Fruit fly (Drosophila melanogaster) whole organism, embryonic: ENCODE measurements around the gene CG10445.
A peak's percentile ranks its signal among the peaks of the same experiment; 100 is the strongest.

Experiments
- C15 ChIP-seq: fragments of 200-800 bp; sonication (Bioruptor generic); IDR thresholded peaks from 3 replicates; pipeline ENCODE4 v1.3.6; 2022; ENCODE audit warnings: missing biosample characterization, missing genetic modification characterization
- CG10431 ChIP-seq: fragments of 200-800 bp; sonication (Bioruptor generic); optimal IDR thresholded peaks from 3 replicates; lab custom pipeline; 2018; ENCODE audit warnings: missing biosample characterization, mild to moderate bottlenecking, missing genetic modification characterization
- CG11695 ChIP-seq: fragments of 200-800 bp; sonication (Bioruptor generic); IDR thresholded peaks from 3 replicates; pipeline ENCODE4 v1.3.6; 2022; ENCODE audit warnings: missing biosample characterization, missing genetic modification characterization
- CG12219 ChIP-seq: fragments of 200-800 bp; sonication (Bioruptor generic); optimal IDR thresholded peaks from 3 replicates; lab custom pipeline; 2018; ENCODE audit warnings: missing biosample characterization, mild to moderate bottlenecking, missing genetic modification characterization
- CG15479 ChIP-seq: fragments of 200-800 bp; sonication (Bioruptor generic); optimal IDR thresholded peaks from 3 replicates; lab custom pipeline; 2019; ENCODE audit warnings: missing biosample characterization, mild to moderate bottlenecking, missing genetic modification characterization, moderate library complexity
- CG16813 ChIP-seq: fragments of 200-800 bp; sonication (Bioruptor generic); IDR thresholded peaks from 3 replicates; pipeline ENCODE4 v1.3.6; 2022; ENCODE audit warnings: missing biosample characterization, missing genetic modification characterization; ENCODE audit not compliant: partially characterized antibody
- CG17186 ChIP-seq: fragments of 200-800 bp; sonication (Bioruptor generic); optimal IDR thresholded peaks from 3 replicates; lab custom pipeline; 2017; ENCODE audit warnings: missing biosample characterization, missing genetic modification reagents, missing genetic modification characterization
- CG17568 ChIP-seq: fragments of 200-800 bp; sonication (Bioruptor generic); optimal IDR thresholded peaks from 2 replicates; lab custom pipeline; 2018; ENCODE audit warnings: missing biosample characterization, mild to moderate bottlenecking, missing genetic modification characterization, moderate library complexity
- CG18011 ChIP-seq: fragments of 200-800 bp; sonication (Bioruptor generic); optimal IDR thresholded peaks from 2 replicates; lab custom pipeline; 2017; ENCODE audit warnings: missing biosample characterization, missing genetic modification characterization, mild to moderate bottlenecking, moderate library complexity, missing genotype
- CG2199 ChIP-seq: fragments of 200-800 bp; sonication (Bioruptor generic); IDR thresholded peaks from 3 replicates; pipeline ENCODE4 v1.3.6; 2022; ENCODE audit warnings: missing biosample characterization, missing genetic modification characterization
- CG2678 ChIP-seq: fragments of 200-800 bp; sonication (Bioruptor generic); optimal IDR thresholded peaks from 3 replicates; lab custom pipeline; 2019; ENCODE audit warnings: missing biosample characterization, mild to moderate bottlenecking, missing genetic modification characterization, moderate library complexity
- CG2712 ChIP-seq: fragments of 200-800 bp; optimal IDR thresholded peaks from 3 replicates; lab custom pipeline; 2019; ENCODE audit warnings: missing biosample characterization, mild to moderate bottlenecking, missing genetic modification characterization, moderate library complexity
- CG4854 ChIP-seq: fragments of 200-800 bp; sonication (Bioruptor generic); optimal IDR thresholded peaks from 2 replicates; lab custom pipeline; 2016; ENCODE audit warnings: missing biosample characterization, missing genetic modification characterization, inconsistent platforms
- CG6175 ChIP-seq: fragments of 200-800 bp; sonication (Bioruptor generic); IDR thresholded peaks from 3 replicates; pipeline ENCODE4 v1.3.6; 2022; ENCODE audit warnings: missing biosample characterization, missing genetic modification characterization
- CG6683 ChIP-seq: fragments of 200-800 bp; sonication (Bioruptor generic); optimal IDR thresholded peaks from 2 replicates; lab custom pipeline; 2017; ENCODE audit warnings: missing biosample characterization, mild to moderate bottlenecking, missing genetic modification characterization, missing genetic modification reagents
- CG7556 ChIP-seq: fragments of 200-800 bp; sonication (Bioruptor generic); optimal IDR thresholded peaks from 2 replicates; lab custom pipeline; 2017; ENCODE audit warnings: missing biosample characterization, mild to moderate bottlenecking, missing genetic modification characterization
- CG7745 ChIP-seq: fragments of 200-800 bp; sonication (Bioruptor generic); optimal IDR thresholded peaks from 2 replicates; lab custom pipeline; 2018; ENCODE audit warnings: missing biosample characterization, mild to moderate bottlenecking, missing genetic modification characterization, moderate library complexity
- CG7786 ChIP-seq: fragments of 200-800 bp; sonication (Bioruptor generic); optimal IDR thresholded peaks from 2 replicates; lab custom pipeline; 2016; ENCODE audit warnings: missing biosample characterization, missing genetic modification characterization
- CG9797 ChIP-seq: fragments of 200-800 bp; sonication (Bioruptor generic); optimal IDR thresholded peaks from 3 replicates; lab custom pipeline; 2018; ENCODE audit warnings: missing biosample characterization, mild to moderate bottlenecking, missing genetic modification characterization
- CG9932 ChIP-seq: fragments of 200-800 bp; sonication (Bioruptor generic); IDR thresholded peaks from 2 replicates; pipeline ENCODE4 v1.3.6; 2022; ENCODE audit warnings: missing biosample characterization, missing genetic modification characterization
- Dref ChIP-seq: fragments of 200-800 bp; sonication (Bioruptor generic); IDR thresholded peaks from 2 replicates; pipeline ENCODE4 v1.3.6; 2022; ENCODE audit warnings: missing biosample characterization, missing genetic modification characterization
- Eip74EF ChIP-seq, 2 experiments: fragments of 200-800 bp in 1 of 2; fragments of >200 bp in 1 of 2; sonication (Bioruptor generic) in 1 of 2; optimal IDR thresholded peaks; 2 replicates each; lab custom pipeline; 2017 to 2019; ENCODE audit warnings: missing biosample characterization in 2 of 2, missing genetic modification characterization in 2 of 2, mild to moderate bottlenecking in 1 of 2, moderate library complexity in 1 of 2
- Fer1 ChIP-seq: fragments of 200-800 bp; sonication (Bioruptor generic); optimal IDR thresholded peaks from 2 replicates; lab custom pipeline; 2017; ENCODE audit warnings: missing biosample characterization, mild to moderate bottlenecking, missing genetic modification characterization
- Gug ChIP-seq: fragments of 200-800 bp; sonication (Bioruptor generic); IDR thresholded peaks from 4 replicates; pipeline ENCODE4 v1.3.6; 2022; ENCODE audit warnings: missing biosample characterization, missing genetic modification characterization
- Hmx ChIP-seq: fragments of 200-800 bp; sonication (Bioruptor generic); optimal IDR thresholded peaks from 2 replicates; lab custom pipeline; 2016; ENCODE audit warnings: missing biosample characterization, missing genetic modification characterization
- Hr3 ChIP-seq: fragments of 200-800 bp; sonication (Bioruptor generic); optimal IDR thresholded peaks from 3 replicates; lab custom pipeline; 2016; ENCODE audit warnings: missing biosample characterization, missing genetic modification characterization
- Hsf ChIP-seq: fragments of 200-800 bp; sonication (Bioruptor generic); optimal IDR thresholded peaks from 3 replicates; lab custom pipeline; 2016; ENCODE audit warnings: missing biosample characterization, missing genetic modification characterization
- Mad ChIP-seq: fragments of 200-800 bp; sonication (Bioruptor generic); optimal IDR thresholded peaks from 2 replicates; lab custom pipeline; 2016; ENCODE audit warnings: missing biosample characterization, missing genetic modification characterization
- NC2β ChIP-seq: fragments of 200-800 bp; sonication (Bioruptor generic); optimal IDR thresholded peaks from 2 replicates; lab custom pipeline; 2016; ENCODE audit warnings: missing biosample characterization, missing genetic modification characterization
- NK7.1 ChIP-seq: fragments of 200-800 bp; sonication (Bioruptor generic); optimal IDR thresholded peaks from 3 replicates; lab custom pipeline; 2016; ENCODE audit warnings: missing biosample characterization, missing genetic modification characterization
- Nf-YB ChIP-seq: fragments of 200-800 bp; sonication (Bioruptor generic); optimal IDR thresholded peaks from 3 replicates; lab custom pipeline; 2019; ENCODE audit warnings: missing biosample characterization, mild to moderate bottlenecking, missing genetic modification characterization, moderate library complexity
- Oaz ChIP-seq: fragments of 200-800 bp; sonication (Bioruptor generic); IDR thresholded peaks from 2 replicates; pipeline ENCODE4 v1.3.6; 2022; ENCODE audit warnings: missing biosample characterization, missing genetic modification characterization
- Pdp1 ChIP-seq, 2 experiments: fragments of 200-800 bp; sonication (Bioruptor generic); optimal IDR thresholded peaks; 3 replicates each; lab custom pipeline; 2016; ENCODE audit warnings: missing biosample characterization in 2 of 2, missing genetic modification characterization in 2 of 2, mild to moderate bottlenecking in 1 of 2, moderate library complexity in 1 of 2
- Rx ChIP-seq: fragments of 200-800 bp; sonication (Bioruptor generic); IDR thresholded peaks from 2 replicates; pipeline ENCODE4 v1.3.6; 2022; ENCODE audit warnings: missing biosample characterization, missing genetic modification characterization
- br ChIP-seq: fragments of >200 bp; optimal IDR thresholded peaks from 2 replicates; lab custom pipeline; 2017
- cato ChIP-seq: fragments of 200-800 bp; sonication (Bioruptor generic); optimal IDR thresholded peaks from 2 replicates; lab custom pipeline; 2016; ENCODE audit warnings: missing biosample characterization, missing genetic modification characterization, borderline replicate concordance
- crc ChIP-seq: fragments of 200-800 bp; sonication (Bioruptor generic); optimal IDR thresholded peaks from 2 replicates; lab custom pipeline; 2016; ENCODE audit warnings: missing biosample characterization, missing genetic modification characterization
- dysf ChIP-seq: fragments of 200-800 bp; sonication (Bioruptor generic); IDR thresholded peaks from 3 replicates; pipeline ENCODE4 v1.3.6; 2022; ENCODE audit warnings: missing biosample characterization, missing genetic modification characterization
- klu ChIP-seq: fragments of 200-800 bp; sonication (Bioruptor generic); IDR thresholded peaks from 2 replicates; pipeline ENCODE4 v1.3.6; 2022; ENCODE audit warnings: missing biosample characterization, missing genetic modification characterization
- lov ChIP-seq, 2 experiments: fragments of 200-800 bp in 1 of 2; fragments of >200 bp in 1 of 2; sonication (Bioruptor generic) in 1 of 2; IDR thresholded peaks in 1 of 2; optimal IDR thresholded peaks in 1 of 2; 2 replicates in 1 of 2; 3 replicates in 1 of 2; pipeline versions ENCODE4 v1.3.6 to Lab custom; 2017 to 2022; ENCODE audit warnings: missing biosample characterization in 1 of 2, missing genetic modification characterization in 1 of 2
- maf-S ChIP-seq: fragments of 200-800 bp; sonication (Bioruptor generic); optimal IDR thresholded peaks from 2 replicates; lab custom pipeline; 2016; ENCODE audit warnings: missing biosample characterization, missing genetic modification characterization
- nom ChIP-seq: fragments of 200-800 bp; sonication (Bioruptor generic); optimal IDR thresholded peaks from 2 replicates; lab custom pipeline; 2017; ENCODE audit warnings: missing biosample characterization, missing genetic modification characterization, mild to moderate bottlenecking, moderate library complexity, missing genetic modification reagents
- onecut ChIP-seq: fragments of 200-800 bp; sonication (Bioruptor generic); IDR thresholded peaks from 2 replicates; pipeline ENCODE4 v1.3.6; 2022; ENCODE audit warnings: missing biosample characterization, missing genetic modification characterization
- pzg ChIP-seq: fragments of 200-800 bp; sonication (Bioruptor generic); optimal IDR thresholded peaks from 3 replicates; lab custom pipeline; 2018; ENCODE audit warnings: missing biosample characterization, mild to moderate bottlenecking, missing genetic modification characterization, moderate library complexity
- row ChIP-seq: fragments of 200-800 bp; sonication (Bioruptor generic); IDR thresholded peaks from 3 replicates; pipeline ENCODE4 v1.3.6; 2022; ENCODE audit warnings: missing biosample characterization, missing genetic modification characterization
- salm ChIP-seq: fragments of 200-800 bp; sonication (Bioruptor generic); optimal IDR thresholded peaks from 2 replicates; lab custom pipeline; 2018; ENCODE audit warnings: missing biosample characterization, mild to moderate bottlenecking, missing genetic modification characterization
- sc ChIP-seq, 3 experiments: fragments of >200 bp in 2 of 3; fragments of 200-800 bp in 1 of 3; sonication (Bioruptor generic) in 1 of 3; optimal IDR thresholded peaks; 2 replicates in 2 of 3; 3 replicates in 1 of 3; lab custom pipeline; 2017; ENCODE audit warnings: mild to moderate bottlenecking in 1 of 3, missing biosample characterization in 1 of 3, missing genetic modification characterization in 1 of 3, missing genetic modification reagents in 1 of 3
- scrt ChIP-seq: fragments of 200-800 bp; sonication (Bioruptor generic); optimal IDR thresholded peaks from 2 replicates; lab custom pipeline; 2018; ENCODE audit warnings: missing biosample characterization, mild to moderate bottlenecking, missing genetic modification characterization, moderate library complexity
- tio ChIP-seq: fragments of 200-800 bp; sonication (Bioruptor generic); optimal IDR thresholded peaks from 2 replicates; lab custom pipeline; 2017; ENCODE audit warnings: missing biosample characterization, missing genetic modification characterization, inconsistent platforms

The CG10445 gene

DNA sequence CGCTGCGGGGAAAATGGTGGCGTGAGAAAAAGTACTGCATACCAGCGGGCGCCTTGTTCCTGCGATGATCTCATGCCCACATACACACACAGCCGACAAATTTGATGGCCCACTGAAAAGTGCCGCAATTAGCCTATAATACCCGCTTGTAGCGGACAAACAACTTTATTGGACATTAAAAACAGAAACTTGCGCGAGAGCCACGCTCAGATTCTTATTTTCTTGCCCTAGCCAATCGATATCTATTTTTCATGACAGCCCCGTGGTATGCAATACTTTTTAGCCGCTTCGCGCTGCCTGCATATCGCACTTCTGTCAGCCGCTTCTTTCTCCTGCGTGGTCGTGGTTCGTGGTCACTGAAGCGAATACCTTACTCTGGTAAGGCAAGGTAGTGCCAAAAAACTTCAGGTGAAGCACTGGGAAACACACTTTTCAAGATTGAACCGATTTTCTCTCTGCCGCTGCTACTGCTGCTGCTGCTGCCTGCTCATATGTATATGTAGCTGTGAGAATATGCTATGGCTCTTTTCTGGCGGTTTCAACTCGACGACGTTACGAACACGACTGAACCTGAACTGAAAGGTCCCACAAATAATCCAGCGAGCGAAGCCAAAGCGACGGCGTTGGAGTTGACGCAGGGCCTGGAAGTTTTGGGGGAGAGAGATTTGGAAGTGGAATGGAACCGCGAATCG is 33.8 kb downstream of the CG10445 start, which contains the start of gene CG17816 (continued):
- TF ChIP-seq CG6683 (GFP tag; lab: Kevin White, UChicago), result no peak
- no peak for TF ChIP-seq CG6175 (GFP tag; lab: Robert Waterston, UW)
- no peak for TF ChIP-seq Dref (GFP tag; lab: Robert Waterston, UW)
- TF ChIP-seq Rx (GFP tag; lab: Robert Waterston, UW), result no peak
- TF ChIP-seq CG12219 (GFP tag; lab: Kevin White, UChicago), result no peak
- no peak for TF ChIP-seq Eip74EF (GFP tag; optimal IDR thresholded peaks at IDR 0.05; lab: Kevin White, UChicago)
- no peak for TF ChIP-seq cato (GFP tag; lab: Kevin White, UChicago)
- no peak for TF ChIP-seq CG2712 (tag; lab: Kevin White, UChicago)
- no peak for TF ChIP-seq Mad (GFP tag; lab: Kevin White, UChicago)
- TF ChIP-seq NC2β (GFP tag; lab: Kevin White, UChicago), result no peak
- TF ChIP-seq CG18011, result no peak
- no peak for TF ChIP-seq pzg (GFP tag; lab: Kevin White, UChicago)
- no peak for TF ChIP-seq C15 (GFP tag; lab: Robert Waterston, UW)
- no peak for TF ChIP-seq CG17568 (GFP tag; lab: Kevin White, UChicago)
- peak; percentile 29 for TF ChIP-seq Nf-YB (GFP tag; lab: Kevin White, UChicago)
- no peak for TF ChIP-seq sc (optimal IDR thresholded peaks at IDR 0.05; lab: Kevin White, UChicago)
- TF ChIP-seq sc (GFP tag; optimal IDR thresholded peaks at IDR 0.05; lab: Kevin White, UChicago), result no peak
- peak; percentile 71; the same call in 1 of the 2 replicates for TF ChIP-seq onecut (GFP tag; lab: Robert Waterston, UW)
- no peak for TF ChIP-seq br (lab: Kevin White, UChicago)
- no peak for TF ChIP-seq CG9797 (GFP tag; lab: Kevin White, UChicago)
- TF ChIP-seq Pdp1 (GFP tag; optimal IDR thresholded peaks at IDR 0.05; lab: Kevin White, UChicago), result peak in 1 of 2 experiments; percentile 42
- no peak for TF ChIP-seq NK7.1 (GFP tag; lab: Kevin White, UChicago)
- TF ChIP-seq Oaz, result no peak
- TF ChIP-seq CG7745 (tag; lab: Kevin White, UChicago), result no peak
- peak; percentile 43 for TF ChIP-seq nom
- TF ChIP-seq crc (GFP tag; lab: Kevin White, UChicago), result no peak
- no peak for TF ChIP-seq CG11695 (GFP tag; lab: Robert Waterston, UW)
- TF ChIP-seq CG16813 (GFP tag; lab: Robert Waterston, UW), result no peak
- no peak for TF ChIP-seq salm
- no peak for TF ChIP-seq Hr3 (GFP tag; lab: Kevin White, UChicago)
- TF ChIP-seq CG17186 (GFP tag; lab: Kevin White, UChicago), result no peak
- TF ChIP-seq scrt (GFP tag; lab: Kevin White, UChicago), result peak; percentile 37
- TF ChIP-seq Fer1 (GFP tag; lab: Kevin White, UChicago), result no peak
- TF ChIP-seq row (GFP tag; lab: Robert Waterston, UW), result no peak
- TF ChIP-seq CG7786 (GFP tag; lab: Kevin White, UChicago), result no peak
- no peak for TF ChIP-seq tio
- TF ChIP-seq CG9932 (GFP tag; lab: Robert Waterston, UW), result no peak
- no peak for TF ChIP-seq klu
- TF ChIP-seq CG4854 (GFP tag; lab: Kevin White, UChicago), result no peak
- no peak for TF ChIP-seq CG7556
- no peak for TF ChIP-seq CG15479
- no peak for TF ChIP-seq CG2199
- TF ChIP-seq lov (optimal IDR thresholded peaks at IDR 0.05; lab: Kevin White, UChicago), result no peak
- TF ChIP-seq lov (GFP tag; IDR thresholded peaks at IDR 0.05; lab: Robert Waterston, UW), result no peak
- TF ChIP-seq Gug (GFP tag; lab: Robert Waterston, UW), result no peak
- TF ChIP-seq Hsf (GFP tag; lab: Kevin White, UChicago), result no peak
- no peak for TF ChIP-seq dysf (GFP tag; lab: Robert Waterston, UW)
- TF ChIP-seq Hmx, result no peak
- peak; percentile 96 for TF ChIP-seq CG10431 (GFP tag; lab: Kevin White, UChicago)
- TF ChIP-seq maf-S (GFP tag; lab: Kevin White, UChicago), result no peak
- no peak for TF ChIP-seq CG2678 (tag; lab: Kevin White, UChicago)
